Worm (Caenorhabditis elegans) whole organism, young adult: Measurements from ENCODE around the gene srw-101.

Source experiments
- Y67H2A.10 ChIP-seq: fragments of 200-800 bp; sonication (Bioruptor generic); conservative IDR thresholded peaks from 2 replicates; pipeline ENCODE4 v1.3.6; 2022; ENCODE audit warnings: missing genetic modification reagents, missing genetic modification characterization, missing compliant biosample characterization
- ama-1 ChIP-seq, 3 experiments: fragments of 150-350 bp in 1 of 3; sonication (generic microtip) in 2 of 3; optimal IDR thresholded peaks; 2 replicates each; lab custom pipeline; 2014 to 2018; ENCODE audit warnings: missing biosample characterization in 2 of 3, missing genetic modification characterization in 2 of 3, missing genetic modification reagents in 2 of 3
- ceh-100 ChIP-seq: fragments of 200-800 bp; sonication (Bioruptor generic); IDR thresholded peaks from 2 replicates; pipeline ENCODE4 v1.3.6; 2022; ENCODE audit warnings: missing genetic modification reagents, missing genetic modification characterization, missing compliant biosample characterization
- ceh-58 ChIP-seq: fragments of 200-800 bp; sonication (Bioruptor generic); IDR thresholded peaks from 2 replicates; pipeline ENCODE4 v1.3.6; 2022; ENCODE audit warnings: missing genetic modification characterization, missing compliant biosample characterization
- dpl-1 ChIP-seq: fragments of 150-350 bp; optimal IDR thresholded peaks from 2 replicates; lab custom pipeline; 2014; ENCODE audit warnings: missing biosample characterization, missing genetic modification reagents, missing genetic modification characterization
- egl-44 ChIP-seq: fragments of 200-800 bp; sonication (Bioruptor generic); IDR thresholded peaks from 2 replicates; pipeline ENCODE4 v1.3.6; 2022; ENCODE audit warnings: missing genetic modification reagents, missing genetic modification characterization, missing compliant biosample characterization
- him-1 ChIP-seq: sonication (generic microtip); optimal IDR thresholded peaks from 2 replicates; lab custom pipeline; 2016; ENCODE audit warnings: missing genotype, missing genetic modification reagents, missing genetic modification characterization, missing compliant biosample characterization
- lin-26 ChIP-seq: fragments of 200-800 bp; sonication (Bioruptor generic); IDR thresholded peaks from 2 replicates; pipeline ENCODE4 v1.3.6; 2022; ENCODE audit warnings: missing genetic modification reagents, missing genetic modification characterization, missing compliant biosample characterization
- lin-40 ChIP-seq: sonication (generic microtip); optimal IDR thresholded peaks from 2 replicates; lab custom pipeline; 2016; ENCODE audit warnings: missing genetic modification characterization, mild to moderate bottlenecking, missing compliant biosample characterization, missing genotype, missing genetic modification reagents
- lsy-27 ChIP-seq: sonication (generic microtip); optimal IDR thresholded peaks from 2 replicates; lab custom pipeline; 2017; ENCODE audit warnings: missing genetic modification characterization, mild to moderate bottlenecking, missing compliant biosample characterization, antibody characterized with exemption, missing genotype, borderline replicate concordance; ENCODE audit not compliant: insufficient read depth
- madf-10 ChIP-seq: sonication (generic microtip); optimal IDR thresholded peaks from 2 replicates; lab custom pipeline; 2016; ENCODE audit warnings: mild to moderate bottlenecking, missing genetic modification characterization, missing compliant biosample characterization
- rec-8 ChIP-seq, 2 experiments: sonication (generic microtip); optimal IDR thresholded peaks; 2 replicates each; lab custom pipeline; 2016; ENCODE audit warnings: mild to moderate bottlenecking in 2 of 2, missing genetic modification characterization in 2 of 2, missing genetic modification reagents in 2 of 2, missing genotype in 2 of 2, missing biosample characterization in 1 of 2, missing compliant biosample characterization in 1 of 2, moderate library complexity in 1 of 2
- tbp1 ChIP-seq: fragments of 200-800 bp; sonication (Bioruptor generic); optimal IDR thresholded peaks from 2 replicates; lab custom pipeline; 2018; ENCODE audit warnings: mild to moderate bottlenecking, missing genetic modification characterization, missing compliant biosample characterization
- zfh-2 ChIP-seq: fragments of 200-800 bp; sonication (Bioruptor generic); conservative IDR thresholded peaks from 2 replicates; pipeline ENCODE4 v1.3.6; 2022; ENCODE audit warnings: missing genetic modification reagents, missing genetic modification characterization, missing compliant biosample characterization

DNA sequence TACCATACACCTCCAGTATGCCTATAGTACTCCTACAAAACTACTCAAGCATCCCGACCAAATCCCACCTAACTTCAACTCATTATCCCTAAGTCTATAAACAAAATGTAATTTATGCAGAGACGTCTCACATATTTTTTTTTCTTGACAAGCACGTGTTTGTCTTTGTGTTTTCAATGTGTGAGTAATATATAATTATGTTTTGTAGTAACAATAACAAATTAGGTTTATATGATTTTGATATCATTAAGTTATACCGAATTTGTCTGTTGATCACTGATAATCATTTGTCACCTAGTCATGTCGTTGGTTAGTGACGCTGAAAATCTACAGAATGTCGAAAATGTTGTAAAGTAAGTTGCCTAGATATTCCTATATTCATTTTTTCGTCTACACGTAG lies 2.1 kb upstream of the srw-101 start, which contains the start of gene srw-102:
- no peak for TF ChIP-seq ceh-100 (GFP tag; lab: Robert Waterston, UW)
- no peak for TF ChIP-seq lsy-27 (tag; lab: Kevin White, UChicago)
- TF ChIP-seq him-1 (tag; lab: Kevin White, UChicago), result no peak
- TF ChIP-seq madf-10 (tag; lab: Kevin White, UChicago), result no peak
- TF ChIP-seq dpl-1 (GFP tag; lab: Kevin White, UChicago), result no peak
- TF ChIP-seq Y67H2A.10, result no peak
- TF ChIP-seq zfh-2, result no peak
- TF ChIP-seq ama-1 (optimal IDR thresholded peaks at IDR 0.05; lab: Kevin White, UChicago), result no peak
- no peak for TF ChIP-seq ama-1 (GFP tag; optimal IDR thresholded peaks at IDR 0.05; lab: Kevin White, UChicago)
- no peak for TF ChIP-seq egl-44 (GFP tag; lab: Robert Waterston, UW)
- TF ChIP-seq lin-26, result no peak
- no peak for TF ChIP-seq rec-8 (tag; optimal IDR thresholded peaks at IDR 0.05; lab: Kevin White, UChicago)
- TF ChIP-seq ceh-58, result no peak
- TF ChIP-seq tbp1 (GFP tag; lab: Kevin White, UChicago), result no peak
- TF ChIP-seq lin-40 (tag; lab: Kevin White, UChicago), result no peak
